Fruit fly (Drosophila melanogaster) S2 (cell line): ENCODE measurements around the gene CCKLR-17D1.

ENCODE experiments used
- CG8478 ChIP-seq: fragments of >200 bp; optimal IDR thresholded peaks from 2 replicates; lab custom pipeline; 2018
- CTCF ChIP-seq, 2 experiments: fragments of >200 bp; optimal IDR thresholded peaks; 2 replicates each; lab custom pipeline; 2018

DNA sequence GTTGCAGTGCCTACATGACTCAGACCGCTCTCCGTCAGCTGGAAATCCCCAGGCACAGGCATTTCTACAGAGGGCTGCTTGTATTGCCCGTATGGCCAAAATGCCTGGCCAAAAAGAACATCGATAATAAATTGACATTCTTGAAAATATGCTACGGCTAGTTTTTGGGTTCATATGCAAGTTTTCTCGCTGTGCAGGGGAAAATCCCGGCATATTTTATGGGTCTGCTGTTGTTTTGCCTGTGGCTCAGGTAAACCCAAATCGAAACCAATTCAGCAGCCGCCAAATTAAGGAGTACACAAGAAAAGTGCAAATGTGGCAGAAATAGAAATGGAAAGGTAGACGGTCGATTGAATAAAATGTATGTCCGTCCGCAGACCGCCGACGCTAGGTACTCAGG, 41.4 kb downstream of the CCKLR-17D1 start:
- TF ChIP-seq CG8478 (lab: Kevin White, UChicago): no peak
- TF ChIP-seq CTCF (optimal IDR thresholded peaks at IDR 0.05; lab: Kevin White, UChicago): no peak
